Fruit fly (Drosophila melanogaster) whole organism, embryonic: ENCODE results near the gene Abi.

Experiments
- Aef1 ChIP-seq: fragments of 200-800 bp; sonication (Bioruptor generic); IDR thresholded peaks from 3 replicates; pipeline ENCODE4 v1.3.6; 2022; ENCODE audit warnings: missing biosample characterization, missing genetic modification characterization
- Asciz ChIP-seq: fragments of 200-800 bp; sonication (Bioruptor generic); optimal IDR thresholded peaks from 2 replicates; lab custom pipeline; 2017; ENCODE audit warnings: missing biosample characterization, mild to moderate bottlenecking, missing genetic modification characterization, missing genetic modification reagents
- Atf6 ChIP-seq: fragments of 200-800 bp; sonication (Bioruptor generic); IDR thresholded peaks from 2 replicates; pipeline ENCODE4 v1.3.6; 2022; ENCODE audit warnings: missing biosample characterization, missing genetic modification characterization
- Bgb ChIP-seq: fragments of 200-800 bp; sonication (Bioruptor generic); IDR thresholded peaks from 2 replicates; pipeline ENCODE4 v1.3.6; 2022; ENCODE audit warnings: missing biosample characterization, missing genetic modification characterization; ENCODE audit not compliant: partially characterized antibody
- Bteb2 ChIP-seq: fragments of 200-800 bp; sonication (Bioruptor generic); optimal IDR thresholded peaks from 2 replicates; lab custom pipeline; 2016; ENCODE audit warnings: missing biosample characterization, missing genetic modification characterization
- CG10321 ChIP-seq: fragments of 200-800 bp; sonication (Bioruptor generic); IDR thresholded peaks from 2 replicates; pipeline ENCODE4 v1.3.6; 2022; ENCODE audit warnings: missing biosample characterization, missing genetic modification characterization
- CG12219 ChIP-seq: fragments of 200-800 bp; sonication (Bioruptor generic); optimal IDR thresholded peaks from 3 replicates; lab custom pipeline; 2018; ENCODE audit warnings: missing biosample characterization, mild to moderate bottlenecking, missing genetic modification characterization
- CG15011 ChIP-seq: fragments of 200-800 bp; sonication (Bioruptor generic); optimal IDR thresholded peaks from 3 replicates; lab custom pipeline; 2018; ENCODE audit warnings: missing biosample characterization, mild to moderate bottlenecking, missing genetic modification characterization
- CG1529 ChIP-seq: fragments of 200-800 bp; sonication (Bioruptor generic); optimal IDR thresholded peaks from 3 replicates; lab custom pipeline; 2018; ENCODE audit warnings: missing biosample characterization, missing genetic modification characterization
- CG15479 ChIP-seq: fragments of 200-800 bp; sonication (Bioruptor generic); optimal IDR thresholded peaks from 3 replicates; lab custom pipeline; 2019; ENCODE audit warnings: missing biosample characterization, mild to moderate bottlenecking, missing genetic modification characterization, moderate library complexity
- CG1647 ChIP-seq: fragments of 200-800 bp; sonication (Bioruptor generic); optimal IDR thresholded peaks from 3 replicates; lab custom pipeline; 2016; ENCODE audit warnings: missing biosample characterization, missing genetic modification characterization
- CG2116 ChIP-seq: fragments of 200-800 bp; sonication (Bioruptor generic); optimal IDR thresholded peaks from 3 replicates; lab custom pipeline; 2018; ENCODE audit warnings: missing biosample characterization, mild to moderate bottlenecking, missing genetic modification characterization
- CG2120 ChIP-seq: fragments of 200-800 bp; sonication (Bioruptor generic); optimal IDR thresholded peaks from 3 replicates; lab custom pipeline; 2016; ENCODE audit warnings: missing biosample characterization, missing genetic modification characterization
- CG31441 ChIP-seq: fragments of 200-800 bp; sonication (Bioruptor generic); IDR thresholded peaks from 2 replicates; pipeline ENCODE4 v1.3.6; 2022; ENCODE audit warnings: missing biosample characterization, missing genetic modification characterization
- CG42726 ChIP-seq: fragments of 200-800 bp; sonication (Bioruptor generic); IDR thresholded peaks from 2 replicates; pipeline ENCODE4 v1.3.6; 2022; ENCODE audit warnings: missing biosample characterization, missing genetic modification characterization; ENCODE audit not compliant: partially characterized antibody
- CG4360 ChIP-seq: fragments of 200-800 bp; sonication (Bioruptor generic); IDR thresholded peaks from 2 replicates; pipeline ENCODE4 v1.3.6; 2022; ENCODE audit warnings: missing biosample characterization, missing genetic modification characterization
- CG4730 ChIP-seq: fragments of 200-800 bp; sonication (Bioruptor generic); IDR thresholded peaks from 2 replicates; pipeline ENCODE4 v1.3.6; 2022; ENCODE audit warnings: missing biosample characterization, missing genetic modification characterization
- CG4820 ChIP-seq: fragments of 200-800 bp; sonication (Bioruptor generic); optimal IDR thresholded peaks from 3 replicates; lab custom pipeline; 2016; ENCODE audit warnings: missing biosample characterization, missing genetic modification characterization
- CG7987 ChIP-seq: fragments of 200-800 bp; sonication (Bioruptor generic); optimal IDR thresholded peaks from 2 replicates; lab custom pipeline; 2018; ENCODE audit warnings: missing biosample characterization, mild to moderate bottlenecking, missing genetic modification characterization, moderate library complexity
- Dbx ChIP-seq: fragments of 200-800 bp; sonication (Bioruptor generic); IDR thresholded peaks from 3 replicates; pipeline ENCODE4 v1.3.6; 2022; ENCODE audit warnings: missing biosample characterization, missing genetic modification characterization
- Doc3 ChIP-seq: fragments of 200-800 bp; sonication (Bioruptor generic); IDR thresholded peaks from 3 replicates; pipeline ENCODE4 v1.3.6; 2022; ENCODE audit warnings: missing biosample characterization, missing genetic modification characterization; ENCODE audit not compliant: partially characterized antibody
- Hey ChIP-seq: fragments of 200-800 bp; sonication (Bioruptor generic); optimal IDR thresholded peaks from 3 replicates; lab custom pipeline; 2018; ENCODE audit warnings: missing biosample characterization, mild to moderate bottlenecking, missing genetic modification characterization
- Hmr ChIP-seq: fragments of 200-800 bp; sonication (Bioruptor generic); optimal IDR thresholded peaks from 3 replicates; lab custom pipeline; 2017; ENCODE audit warnings: mild to moderate bottlenecking, missing biosample characterization, missing genetic modification reagents, missing genetic modification characterization
- Mad ChIP-seq: fragments of 200-800 bp; sonication (Bioruptor generic); optimal IDR thresholded peaks from 2 replicates; lab custom pipeline; 2016; ENCODE audit warnings: missing biosample characterization, missing genetic modification characterization
- Meics ChIP-seq: fragments of 200-800 bp; sonication (Bioruptor generic); optimal IDR thresholded peaks from 2 replicates; lab custom pipeline; 2017; ENCODE audit warnings: missing biosample characterization, mild to moderate bottlenecking, missing genetic modification characterization
- NC2β ChIP-seq: fragments of 200-800 bp; sonication (Bioruptor generic); optimal IDR thresholded peaks from 2 replicates; lab custom pipeline; 2016; ENCODE audit warnings: missing biosample characterization, missing genetic modification characterization
- NFAT ChIP-seq: fragments of 200-800 bp; sonication (Bioruptor generic); IDR thresholded peaks from 2 replicates; pipeline ENCODE4 v1.3.6; 2022; ENCODE audit warnings: missing biosample characterization, missing genetic modification characterization
- Nf-YB ChIP-seq: fragments of 200-800 bp; sonication (Bioruptor generic); optimal IDR thresholded peaks from 3 replicates; lab custom pipeline; 2019; ENCODE audit warnings: missing biosample characterization, mild to moderate bottlenecking, missing genetic modification characterization, moderate library complexity
- Nf-YC ChIP-seq: fragments of 200-800 bp; optimal IDR thresholded peaks from 3 replicates; lab custom pipeline; 2019; ENCODE audit warnings: missing biosample characterization, mild to moderate bottlenecking, missing genetic modification characterization, moderate library complexity
- Sin3A ChIP-seq: fragments of >200 bp; optimal IDR thresholded peaks from 2 replicates; lab custom pipeline; 2018
- Six4 ChIP-seq: fragments of 200-800 bp; sonication (Bioruptor generic); optimal IDR thresholded peaks from 2 replicates; lab custom pipeline; 2016; ENCODE audit warnings: missing biosample characterization, missing genetic modification characterization
- Sox100B ChIP-seq: fragments of 200-800 bp; sonication (Bioruptor generic); optimal IDR thresholded peaks from 3 replicates; lab custom pipeline; 2018; ENCODE audit warnings: missing biosample characterization, mild to moderate bottlenecking, missing genetic modification characterization
- Ssrp ChIP-seq: fragments of 200-800 bp; sonication (Bioruptor generic); optimal IDR thresholded peaks from 2 replicates; lab custom pipeline; 2018; ENCODE audit warnings: missing biosample characterization, mild to moderate bottlenecking, missing genetic modification characterization, moderate library complexity
- TFAM ChIP-seq: fragments of 200-800 bp; sonication (Bioruptor generic); optimal IDR thresholded peaks from 2 replicates; lab custom pipeline; 2017; ENCODE audit warnings: missing biosample characterization, missing genetic modification characterization, inconsistent platforms
- ase ChIP-seq: fragments of 200-800 bp; sonication (Bioruptor generic); IDR thresholded peaks from 3 replicates; pipeline ENCODE4 v1.3.6; 2022; ENCODE audit warnings: missing biosample characterization, missing genetic modification characterization
- danr ChIP-seq: fragments of 200-800 bp; sonication (Bioruptor generic); IDR thresholded peaks from 2 replicates; pipeline ENCODE4 v1.3.6; 2022; ENCODE audit warnings: missing biosample characterization, missing genetic modification characterization
- disco-r ChIP-seq: fragments of 200-800 bp; sonication (Bioruptor generic); optimal IDR thresholded peaks from 2 replicates; lab custom pipeline; 2016; ENCODE audit warnings: missing biosample characterization, missing genetic modification characterization
- fd102C ChIP-seq: fragments of 200-800 bp; sonication (Bioruptor generic); optimal IDR thresholded peaks from 2 replicates; lab custom pipeline; 2018; ENCODE audit warnings: missing biosample characterization, mild to moderate bottlenecking, missing genetic modification characterization, moderate library complexity
- ftz-f1 ChIP-seq: fragments of 200-800 bp; sonication (Bioruptor generic); optimal IDR thresholded peaks from 2 replicates; lab custom pipeline; 2016; ENCODE audit warnings: missing biosample characterization, missing genetic modification characterization
- gcm2 ChIP-seq: fragments of 200-800 bp; sonication (Bioruptor generic); optimal IDR thresholded peaks from 2 replicates; lab custom pipeline; 2016; ENCODE audit warnings: missing biosample characterization, missing genetic modification characterization
- hb ChIP-seq: fragments of 200-800 bp; sonication (Bioruptor generic); IDR thresholded peaks from 3 replicates; pipeline ENCODE4 v1.3.6; 2022; ENCODE audit warnings: missing biosample characterization, missing genetic modification characterization; ENCODE audit not compliant: partially characterized antibody
- kni ChIP-seq: fragments of 200-800 bp; sonication (Bioruptor generic); optimal IDR thresholded peaks from 3 replicates; lab custom pipeline; 2017; ENCODE audit warnings: mild to moderate bottlenecking, missing biosample characterization, missing genetic modification reagents, missing genetic modification characterization
- mld ChIP-seq: fragments of 200-800 bp; sonication (Bioruptor generic); IDR thresholded peaks from 3 replicates; pipeline ENCODE4 v1.3.6; 2022; ENCODE audit warnings: missing biosample characterization, missing genetic modification characterization; ENCODE audit not compliant: partially characterized antibody
- ro ChIP-seq: fragments of 200-800 bp; sonication (Bioruptor generic); IDR thresholded peaks from 2 replicates; pipeline ENCODE4 v1.3.6; 2022; ENCODE audit warnings: missing biosample characterization, missing genetic modification characterization
- schlank ChIP-seq: fragments of 200-800 bp; sonication (Bioruptor generic); optimal IDR thresholded peaks from 2 replicates; lab custom pipeline; 2018; ENCODE audit warnings: missing biosample characterization, mild to moderate bottlenecking, missing genetic modification characterization
- shn ChIP-seq: fragments of 200-800 bp; sonication (Bioruptor generic); optimal IDR thresholded peaks from 3 replicates; lab custom pipeline; 2016; ENCODE audit warnings: missing biosample characterization, missing genetic modification characterization
- slbo ChIP-seq: fragments of 200-800 bp; sonication (Bioruptor generic); IDR thresholded peaks from 2 replicates; pipeline ENCODE4 v1.3.6; 2022; ENCODE audit warnings: missing biosample characterization, missing genetic modification characterization
- sna ChIP-seq: fragments of 200-800 bp; sonication (Bioruptor generic); IDR thresholded peaks from 2 replicates; pipeline ENCODE4 v1.3.6; 2022; ENCODE audit warnings: missing biosample characterization, missing genetic modification characterization; ENCODE audit not compliant: partially characterized antibody
- tll ChIP-seq, 2 experiments: fragments of 200-800 bp in 1 of 2; fragments of >200 bp in 1 of 2; sonication (Bioruptor generic) in 1 of 2; optimal IDR thresholded peaks; 2 replicates each; lab custom pipeline; 2017 to 2019; ENCODE audit warnings: missing biosample characterization in 2 of 2, missing genetic modification characterization in 2 of 2, mild to moderate bottlenecking in 1 of 2, moderate library complexity in 1 of 2
- tup ChIP-seq: fragments of 200-800 bp; sonication (Bioruptor generic); optimal IDR thresholded peaks from 2 replicates; lab custom pipeline; 2016; ENCODE audit warnings: missing biosample characterization, mild to moderate bottlenecking, missing genetic modification characterization, moderate library complexity
- yki ChIP-seq: fragments of >200 bp; optimal IDR thresholded peaks from 3 replicates; lab custom pipeline; 2018
- z ChIP-seq: fragments of 200-800 bp; sonication (Bioruptor generic); IDR thresholded peaks from 3 replicates; pipeline ENCODE4 v1.3.6; 2022; ENCODE audit warnings: missing biosample characterization, missing genetic modification characterization

Gene Abi

DNA sequence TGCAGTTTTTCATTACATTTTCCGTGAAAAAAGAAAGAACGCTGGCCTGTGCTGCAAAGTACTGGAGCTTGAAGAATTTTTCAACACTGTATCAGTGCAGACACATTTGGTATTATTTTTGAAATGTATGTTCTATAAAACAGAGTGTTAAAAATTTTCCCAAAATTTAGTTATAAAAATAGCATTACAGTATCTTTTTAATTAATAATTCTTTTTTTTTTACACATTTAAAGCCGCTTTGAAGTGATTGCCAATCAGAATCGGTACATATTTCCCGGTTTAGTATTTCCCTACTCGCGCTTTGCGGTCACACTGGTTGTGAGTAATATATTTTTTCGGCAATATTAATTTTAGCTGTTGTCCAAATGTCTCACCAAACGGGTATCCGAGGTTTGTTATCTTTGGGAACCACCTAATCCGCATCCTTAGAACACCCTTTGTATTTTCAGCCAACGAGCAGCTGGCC lies at the start of gene Abi, which contains the start of gene twf (continued):
- no peak for TF ChIP-seq disco-r
- TF ChIP-seq tll (GFP tag; optimal IDR thresholded peaks at IDR 0.05; lab: Kevin White, UChicago) = no peak
- TF ChIP-seq CG15011 (GFP tag; lab: Kevin White, UChicago) = no peak
- no peak for TF ChIP-seq mld
- peak; percentile 67; the same call in 1 of the 2 replicates for TF ChIP-seq NFAT
- no peak for TF ChIP-seq CG12219 (GFP tag; lab: Kevin White, UChicago)
- TF ChIP-seq CG10321 (GFP tag; lab: Robert Waterston, UW) = no peak
- no peak for TF ChIP-seq ase (GFP tag; lab: Robert Waterston, UW)
- peak; percentile 79 for TF ChIP-seq CG2120 (GFP tag; lab: Kevin White, UChicago)
- TF ChIP-seq Dbx (GFP tag; lab: Robert Waterston, UW) = peak; percentile 75
- peak; percentile 39 for TF ChIP-seq shn
- TF ChIP-seq danr = no peak
- no peak for TF ChIP-seq kni (GFP tag; lab: Kevin White, UChicago)
- TF ChIP-seq CG4360 = no peak
- TF ChIP-seq fd102C (GFP tag; lab: Kevin White, UChicago) = peak; percentile 12
- no peak for TF ChIP-seq ftz-f1 (GFP tag; lab: Kevin White, UChicago)
- peak; percentile 22 for TF ChIP-seq Asciz (GFP tag; lab: Kevin White, UChicago)
- TF ChIP-seq tup (GFP tag; lab: Kevin White, UChicago) = peak; percentile 46
- TF ChIP-seq z (GFP tag; lab: Robert Waterston, UW) = no peak
- peak; percentile 58 for TF ChIP-seq Mad
- TF ChIP-seq slbo = peak; percentile 80
- peak; percentile 52 for TF ChIP-seq Bteb2
- no peak for TF ChIP-seq CG42726 (GFP tag; lab: Robert Waterston, UW)
- TF ChIP-seq ro (GFP tag; lab: Robert Waterston, UW) = no peak
- TF ChIP-seq CG1647 (GFP tag; lab: Kevin White, UChicago) = peak; percentile 29
- no peak for TF ChIP-seq Bgb (GFP tag; lab: Robert Waterston, UW)
- peak; percentile 53 for TF ChIP-seq NC2β (GFP tag; lab: Kevin White, UChicago)
- no peak for TF ChIP-seq Doc3 (GFP tag; lab: Robert Waterston, UW)
- no peak for TF ChIP-seq sna (GFP tag; lab: Robert Waterston, UW)
- TF ChIP-seq Six4 (GFP tag; lab: Kevin White, UChicago) = peak; percentile 68
- TF ChIP-seq Hmr (GFP tag; lab: Kevin White, UChicago) = peak; percentile 67
- peak; percentile 64 for TF ChIP-seq Sin3A (lab: Kevin White, UChicago)
- TF ChIP-seq Aef1 (GFP tag; lab: Robert Waterston, UW) = peak; percentile 68
- peak; percentile 56 for TF ChIP-seq Ssrp (tag; lab: Kevin White, UChicago)
- peak; percentile 45 for TF ChIP-seq Nf-YB (GFP tag; lab: Kevin White, UChicago)
- no peak for TF ChIP-seq Nf-YC (tag; lab: Kevin White, UChicago)
- peak; percentile 73 for TF ChIP-seq CG4820
- no peak for TF ChIP-seq CG4730 (GFP tag; lab: Robert Waterston, UW)
- TF ChIP-seq gcm2 (GFP tag; lab: Kevin White, UChicago) = no peak
- no peak for TF ChIP-seq CG15479 (GFP tag; lab: Kevin White, UChicago)
- peak; percentile 77 for TF ChIP-seq CG2116 (GFP tag; lab: Kevin White, UChicago)
- peak; percentile 53 for TF ChIP-seq Sox100B
- no peak for TF ChIP-seq yki
- TF ChIP-seq CG31441 (GFP tag; lab: Robert Waterston, UW) = peak; percentile 71
- peak; percentile 9 for TF ChIP-seq schlank (tag; lab: Kevin White, UChicago)
- no peak for TF ChIP-seq CG7987 (GFP tag; lab: Kevin White, UChicago)
- peak; percentile 60 for TF ChIP-seq Meics (GFP tag; lab: Kevin White, UChicago)
- TF ChIP-seq Atf6 = peak; percentile 65
- peak; percentile 4 for TF ChIP-seq CG1529
- TF ChIP-seq TFAM (GFP tag; lab: Kevin White, UChicago) = no peak
- TF ChIP-seq hb (GFP tag; lab: Robert Waterston, UW) = no peak
- TF ChIP-seq Hey (tag; lab: Kevin White, UChicago) = no peak
